Fruit fly (Drosophila melanogaster): ENCODE results near the gene schlank.

schlank gene

DNA sequence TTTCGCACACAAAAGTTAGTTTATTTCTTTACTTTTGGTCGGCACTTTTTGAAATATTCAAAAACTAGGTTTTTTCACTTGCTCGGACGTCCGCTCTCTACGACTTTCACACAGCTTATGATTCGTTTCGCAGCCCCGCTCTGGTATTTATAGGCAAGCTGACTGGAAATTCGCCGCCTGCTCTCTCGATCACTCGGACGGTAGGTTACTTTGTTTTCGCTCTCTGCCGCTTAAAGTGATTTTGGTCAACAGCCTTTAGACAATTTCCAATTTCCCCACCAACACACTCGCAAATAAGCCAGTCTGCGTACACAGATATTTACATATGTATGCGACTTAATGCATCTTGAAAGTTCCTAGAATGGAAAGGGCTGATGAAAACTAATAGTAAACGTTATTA lies 16.4 kb upstream of the schlank start, which contains the start of gene CG11700:
Gene CG11700 (minus strand): TSS at position 106 of the 400 bp plus-strand sequence.
- TF ChIP-seq h (GFP tag; optimal IDR thresholded peaks at IDR 0.05) (no peak), Rel (GFP tag; optimal IDR thresholded peaks at IDR 0.05) (no peak), Rel (tag; optimal IDR thresholded peaks at IDR 0.05) (peak; percentile 43)

DNA sequence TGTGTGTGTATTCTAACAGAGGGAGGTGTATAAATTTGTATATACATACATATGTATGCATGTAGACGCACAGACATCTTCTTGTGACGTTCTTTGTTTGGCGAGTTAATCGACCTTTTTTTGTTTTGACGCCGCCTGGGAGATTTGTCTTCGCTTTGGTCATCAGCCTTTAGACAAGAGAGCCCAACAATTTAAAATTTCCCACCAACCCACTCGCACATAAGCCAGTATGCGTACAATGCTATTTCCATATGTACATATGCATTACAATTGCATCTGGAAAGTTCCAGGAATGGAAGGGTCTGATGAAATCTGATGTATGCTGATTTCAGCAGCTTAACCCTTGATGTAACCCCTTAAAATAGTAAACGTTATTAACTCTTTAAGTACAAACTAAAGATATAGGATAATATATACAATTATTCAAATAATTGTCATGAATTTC lies 12.6 kb upstream of the schlank start, which contains the start of gene Ubi-p5E:
Gene Ubi-p5E (minus strand): TSS at position 19 of the 445 bp plus-strand sequence.
- TF ChIP-seq Hr83 (GFP tag; optimal IDR thresholded peaks at IDR 0.05; ENCODE audit: poor library complexity, severe bottlenecking), result peak; percentile 46
- TF ChIP-seq Mio (GFP tag; optimal IDR thresholded peaks at IDR 0.05), result no peak

DNA sequence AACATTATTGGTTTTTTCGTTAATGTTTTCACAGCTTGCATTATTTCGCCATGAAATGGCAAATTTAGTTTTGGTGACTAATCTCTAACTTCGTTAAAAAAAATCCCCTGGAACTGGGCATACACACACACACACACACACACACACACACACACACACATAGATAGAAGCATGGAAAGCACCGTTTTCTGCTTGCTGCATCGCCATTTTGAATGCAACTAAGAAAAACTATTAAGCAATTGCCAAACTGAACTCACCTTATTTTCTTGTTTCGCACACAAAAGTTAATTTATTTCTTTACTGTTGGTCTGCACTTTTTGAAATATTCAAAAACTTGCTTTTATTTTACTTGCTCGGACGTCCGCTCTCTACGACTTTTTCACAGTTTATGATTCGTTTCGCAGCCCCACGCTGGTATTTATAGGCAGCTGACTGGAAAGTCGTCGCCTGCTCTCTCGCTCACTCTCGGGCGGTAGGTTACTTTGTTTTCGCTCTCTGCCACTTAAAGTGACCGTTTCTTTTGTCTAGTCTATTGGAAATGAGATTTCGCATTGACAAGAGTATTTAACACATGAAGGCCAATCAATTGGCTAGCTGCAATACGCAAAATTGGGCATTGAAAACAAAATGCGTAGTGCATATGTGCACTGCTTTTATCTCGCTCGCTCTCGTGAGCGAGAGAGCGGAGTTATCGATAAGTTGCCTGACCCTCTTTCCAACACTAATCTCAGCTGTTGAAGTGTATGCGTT lies 12.0 kb upstream of the schlank start:
- TF ChIP-seq h (GFP tag; optimal IDR thresholded peaks at IDR 0.05), result peak; percentile 43
- TF ChIP-seq sage (GFP tag; optimal IDR thresholded peaks at IDR 0.05), result no peak
- TF ChIP-seq Hr83 (GFP tag; optimal IDR thresholded peaks at IDR 0.05; ENCODE audit: poor library complexity, severe bottlenecking), result peak; percentile 60
- TF ChIP-seq Sp1 (GFP tag; optimal IDR thresholded peaks at IDR 0.05), result peak; percentile 54
- peak; percentile 22 for TF ChIP-seq rgr (GFP tag; optimal IDR thresholded peaks at IDR 0.05)
- no peak for TF ChIP-seq Hr78 (GFP tag; optimal IDR thresholded peaks at IDR 0.05)
- no peak for TF ChIP-seq Hnf4 (GFP tag; optimal IDR thresholded peaks at IDR 0.05)
- peak in 1 of 2 experiments; percentile 24 for TF ChIP-seq foxo (GFP tag; optimal IDR thresholded peaks at IDR 0.05)
- TF ChIP-seq Dif (GFP tag; optimal IDR thresholded peaks at IDR 0.05; ENCODE audit: partially characterized antibody), result peak; percentile 12
- peak; percentile 50 for TF ChIP-seq br (GFP tag; optimal IDR thresholded peaks at IDR 0.05)
- peak; percentile 11 for TF ChIP-seq sv (GFP tag; optimal IDR thresholded peaks at IDR 0.05)
- TF ChIP-seq fru (GFP tag; optimal IDR thresholded peaks at IDR 0.05), result peak; percentile 9
- peak; percentile 5 for TF ChIP-seq woc (GFP tag; optimal IDR thresholded peaks at IDR 0.05)
- peak; percentile 6 for TF ChIP-seq OdsH (GFP tag; optimal IDR thresholded peaks at IDR 0.05)
- TF ChIP-seq Rel (GFP tag; optimal IDR thresholded peaks at IDR 0.05), result no peak
- TF ChIP-seq Rel (tag; optimal IDR thresholded peaks at IDR 0.05), result peak; percentile 98

- TF ChIP-seq CrebA (GFP tag; optimal IDR thresholded peaks at IDR 0.05; ENCODE audit: borderline replicate concordance) (no peak), Jra (GFP tag; optimal IDR thresholded peaks at IDR 0.05) (no peak), fru (GFP tag; optimal IDR thresholded peaks at IDR 0.05) (peak; percentile 37), woc (GFP tag; optimal IDR thresholded peaks at IDR 0.05) (peak; percentile 73), Rel (GFP tag; optimal IDR thresholded peaks at IDR 0.05) (no peak), Rel (tag; optimal IDR thresholded peaks at IDR 0.05) (peak; percentile 80), Hr83 (GFP tag; optimal IDR thresholded peaks at IDR 0.05; ENCODE audit: poor library complexity, severe bottlenecking) (peak; percentile 16), GATAd (GFP tag; optimal IDR thresholded peaks at IDR 0.05) (no peak), sage (GFP tag; optimal IDR thresholded peaks at IDR 0.05) (no peak), Hnf4 (GFP tag; optimal IDR thresholded peaks at IDR 0.05) (no peak), CG9705 (GFP tag; optimal IDR thresholded peaks at IDR 0.05) (no peak), Dif (GFP tag; optimal IDR thresholded peaks at IDR 0.05; ENCODE audit: partially characterized antibody) (no peak), rgr (GFP tag; optimal IDR thresholded peaks at IDR 0.05) (peak; percentile 11), OdsH (GFP tag; optimal IDR thresholded peaks at IDR 0.05) (no peak), foxo (GFP tag; optimal IDR thresholded peaks at IDR 0.05) (peak in 1 of 2 experiments; percentile 27), sv (GFP tag; optimal IDR thresholded peaks at IDR 0.05) (no peak), Myc (optimal IDR thresholded peaks at IDR 0.05) (peak; percentile 66), HLH106 (tag; optimal IDR thresholded peaks at IDR 0.05) (no peak), Sp1 (GFP tag; optimal IDR thresholded peaks at IDR 0.05) (peak; percentile 13)
Observed at dm6 chrX:6276590-6276989, 9.6 kb upstream of the schlank start, which contains the start of gene CG3566. Gene CG3566, minus strand, starts transcription at chrX:6276724.

dm6 chrX:6267745-6268582 lies 936 bp upstream of the schlank start, which contains the start of gene Spt6:
Gene Spt6, plus strand, starts transcription at chrX:6267797.
- TF ChIP-seq usp (GFP tag; optimal IDR thresholded peaks at IDR 0.05), result no peak
- TF ChIP-seq Rel (GFP tag; optimal IDR thresholded peaks at IDR 0.05), result no peak
- TF ChIP-seq Rel (tag; optimal IDR thresholded peaks at IDR 0.05), result peak; percentile 3

- no peak for TF ChIP-seq CG32264 (GFP tag; optimal IDR thresholded peaks at IDR 0.05)
- no peak for TF ChIP-seq woc (GFP tag; optimal IDR thresholded peaks at IDR 0.05)
- TF ChIP-seq N (GFP tag; optimal IDR thresholded peaks at IDR 0.05), result no peak
- TF ChIP-seq Dfd (GFP tag; optimal IDR thresholded peaks at IDR 0.05), result no peak
- TF ChIP-seq Sp1 (GFP tag; optimal IDR thresholded peaks at IDR 0.05), result no peak
- TF ChIP-seq CG9705 (GFP tag; optimal IDR thresholded peaks at IDR 0.05), result no peak
- TF ChIP-seq pan (optimal IDR thresholded peaks at IDR 0.05), result no peak
- TF ChIP-seq dsf (GFP tag; optimal IDR thresholded peaks at IDR 0.05; ENCODE audit: borderline replicate concordance), result no peak
- no peak for TF ChIP-seq Hnf4 (GFP tag; optimal IDR thresholded peaks at IDR 0.05)
- no peak for TF ChIP-seq Myc (optimal IDR thresholded peaks at IDR 0.05)
- no peak for TF ChIP-seq usp (GFP tag; optimal IDR thresholded peaks at IDR 0.05)
- TF ChIP-seq Hr83 (GFP tag; optimal IDR thresholded peaks at IDR 0.05; ENCODE audit: poor library complexity, severe bottlenecking), result no peak
- TF ChIP-seq br (GFP tag; optimal IDR thresholded peaks at IDR 0.05), result no peak
- TF ChIP-seq rgr (GFP tag; optimal IDR thresholded peaks at IDR 0.05), result no peak
- no peak for TF ChIP-seq sv (GFP tag; optimal IDR thresholded peaks at IDR 0.05)
Observed at dm6 chrX:6266092-6266491, 936 bp downstream of the schlank start.
